Fruit fly (Drosophila melanogaster) whole organism, pupa: ENCODE results near the gene CG13251.

Source experiments
- CG10348 ChIP-seq: fragments of 200-800 bp; sonication (Bioruptor generic); IDR thresholded peaks from 2 replicates; pipeline ENCODE4 v1.3.6; 2022; ENCODE audit warnings: missing biosample characterization, missing genetic modification characterization
- CG12605 ChIP-seq: fragments of 200-800 bp; sonication (Bioruptor generic); IDR thresholded peaks from 2 replicates; pipeline ENCODE4 v1.3.6; 2022; ENCODE audit warnings: missing biosample characterization, missing genetic modification characterization
- CG13204 ChIP-seq: fragments of 200-800 bp; sonication (Bioruptor generic); optimal IDR thresholded peaks from 2 replicates; lab custom pipeline; 2018; ENCODE audit warnings: missing biosample characterization, mild to moderate bottlenecking, missing genetic modification characterization, moderate library complexity
- CG14655 ChIP-seq: fragments of 200-800 bp; sonication (Bioruptor generic); optimal IDR thresholded peaks from 3 replicates; lab custom pipeline; 2017; ENCODE audit warnings: mild to moderate bottlenecking, missing biosample characterization, missing genetic modification reagents, missing genetic modification characterization
- CG15710 ChIP-seq: fragments of 200-800 bp; sonication (Bioruptor generic); optimal IDR thresholded peaks from 2 replicates; lab custom pipeline; 2018; ENCODE audit warnings: missing biosample characterization, mild to moderate bottlenecking, missing genetic modification characterization, moderate library complexity
- CG17806 ChIP-seq: fragments of 200-800 bp; sonication (Bioruptor generic); optimal IDR thresholded peaks from 2 replicates; lab custom pipeline; 2018; ENCODE audit warnings: missing biosample characterization, mild to moderate bottlenecking, missing genetic modification characterization, moderate library complexity
- CG32121 ChIP-seq: fragments of 200-800 bp; sonication (Bioruptor generic); IDR thresholded peaks from 2 replicates; pipeline ENCODE4 v1.3.6; 2022; ENCODE audit warnings: missing biosample characterization, missing genetic modification characterization
- CG34367 ChIP-seq: fragments of 200-800 bp; sonication (Bioruptor generic); optimal IDR thresholded peaks from 2 replicates; lab custom pipeline; 2018; ENCODE audit warnings: missing biosample characterization, mild to moderate bottlenecking, missing genetic modification characterization
- CG4496 ChIP-seq: fragments of 200-800 bp; sonication (Bioruptor generic); IDR thresholded peaks from 3 replicates; pipeline ENCODE4 v1.3.6; 2022; ENCODE audit warnings: missing biosample characterization, missing genetic modification characterization
- CG8159 ChIP-seq: fragments of 200-800 bp; sonication (Bioruptor generic); optimal IDR thresholded peaks from 3 replicates; lab custom pipeline; 2018; ENCODE audit warnings: missing biosample characterization, mild to moderate bottlenecking, missing genetic modification characterization, moderate library complexity
- CG8301 ChIP-seq: fragments of 200-800 bp; sonication (Bioruptor generic); optimal IDR thresholded peaks from 2 replicates; lab custom pipeline; 2018; ENCODE audit warnings: missing biosample characterization, mild to moderate bottlenecking, missing genetic modification characterization
- CG9948 ChIP-seq: fragments of 200-800 bp; sonication (Bioruptor generic); optimal IDR thresholded peaks from 2 replicates; lab custom pipeline; 2018; ENCODE audit warnings: missing biosample characterization, mild to moderate bottlenecking, missing genetic modification characterization, moderate library complexity
- D1 ChIP-seq: fragments of 200-800 bp; sonication (Bioruptor generic); optimal IDR thresholded peaks from 2 replicates; lab custom pipeline; 2018; ENCODE audit warnings: missing biosample characterization, mild to moderate bottlenecking, missing genetic modification characterization, moderate library complexity
- EcR ChIP-seq: fragments of 200-800 bp; sonication (Bioruptor generic); optimal IDR thresholded peaks from 3 replicates; lab custom pipeline; 2019; ENCODE audit warnings: missing biosample characterization, missing genetic modification characterization, mild to moderate bottlenecking, moderate library complexity, missing genetic modification reagents
- Ets98B ChIP-seq: fragments of 200-800 bp; sonication (Bioruptor generic); IDR thresholded peaks from 2 replicates; pipeline ENCODE4 v1.3.6; 2022; ENCODE audit warnings: missing biosample characterization, missing genetic modification characterization
- Pif1A ChIP-seq: fragments of 200-800 bp; sonication (Bioruptor generic); optimal IDR thresholded peaks from 3 replicates; lab custom pipeline; 2016; ENCODE audit warnings: missing biosample characterization, missing genetic modification characterization
- Pif1B ChIP-seq: fragments of 200-800 bp; sonication (Bioruptor generic); optimal IDR thresholded peaks from 3 replicates; lab custom pipeline; 2016; ENCODE audit warnings: missing biosample characterization, missing genetic modification characterization
- Snoo ChIP-seq: fragments of 200-800 bp; sonication (Bioruptor generic); optimal IDR thresholded peaks from 3 replicates; lab custom pipeline; 2017; ENCODE audit warnings: missing biosample characterization, mild to moderate bottlenecking, missing genetic modification characterization, inconsistent platforms
- fd96Ca ChIP-seq: fragments of 200-800 bp; sonication (Bioruptor generic); IDR thresholded peaks from 3 replicates; pipeline ENCODE4 v1.3.6; 2022; ENCODE audit warnings: missing biosample characterization, missing genetic modification characterization
- gl ChIP-seq: fragments of 200-800 bp; sonication (Bioruptor generic); optimal IDR thresholded peaks from 2 replicates; lab custom pipeline; 2018; ENCODE audit warnings: missing biosample characterization, mild to moderate bottlenecking, missing genetic modification characterization
- rn ChIP-seq: fragments of 200-800 bp; sonication (Bioruptor generic); IDR thresholded peaks from 2 replicates; pipeline ENCODE4 v1.3.6; 2022; ENCODE audit warnings: missing biosample characterization, missing genetic modification characterization

CG13251 gene

DNA sequence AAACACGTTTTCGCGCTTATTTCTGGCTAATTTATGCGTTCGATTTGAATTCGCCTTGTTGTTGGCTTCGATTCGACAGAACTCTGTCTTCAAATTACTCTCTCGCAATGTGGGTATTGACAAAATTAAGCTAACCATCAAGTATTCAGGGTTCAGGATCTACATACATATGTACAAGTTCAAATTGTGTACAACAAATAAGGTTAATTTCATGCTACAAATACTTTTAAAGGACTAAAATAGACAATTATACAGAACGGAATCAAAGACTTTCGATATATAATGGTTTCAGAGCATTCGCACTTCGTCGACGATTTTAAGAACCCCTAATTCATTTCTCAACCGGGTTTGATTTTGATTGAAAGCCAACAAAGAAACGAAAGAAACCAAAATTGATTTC, 12.4 kb upstream of the CG13251 start:
- TF ChIP-seq CG8159 (tag; lab: Kevin White, UChicago) = no peak
- no peak for TF ChIP-seq CG8301 (tag; lab: Kevin White, UChicago)
- TF ChIP-seq CG10348 (GFP tag; lab: Robert Waterston, UW) = no peak
- TF ChIP-seq Ets98B (GFP tag; lab: Robert Waterston, UW) = no peak
- TF ChIP-seq CG32121 = no peak
- TF ChIP-seq Pif1A (GFP tag; lab: Kevin White, UChicago) = no peak
- no peak for TF ChIP-seq D1
- TF ChIP-seq EcR (GFP tag; lab: Kevin White, UChicago) = no peak
- no peak for TF ChIP-seq CG34367 (tag; lab: Kevin White, UChicago)
- no peak for TF ChIP-seq Pif1B (GFP tag; lab: Kevin White, UChicago)
- TF ChIP-seq CG17806 (tag; lab: Kevin White, UChicago) = no peak
- TF ChIP-seq CG9948 (tag; lab: Kevin White, UChicago) = no peak
- TF ChIP-seq rn (GFP tag; lab: Robert Waterston, UW) = no peak
- TF ChIP-seq CG4496 (GFP tag; lab: Robert Waterston, UW) = no peak
- TF ChIP-seq fd96Ca = no peak
- no peak for TF ChIP-seq CG14655 (GFP tag; lab: Kevin White, UChicago)

DNA sequence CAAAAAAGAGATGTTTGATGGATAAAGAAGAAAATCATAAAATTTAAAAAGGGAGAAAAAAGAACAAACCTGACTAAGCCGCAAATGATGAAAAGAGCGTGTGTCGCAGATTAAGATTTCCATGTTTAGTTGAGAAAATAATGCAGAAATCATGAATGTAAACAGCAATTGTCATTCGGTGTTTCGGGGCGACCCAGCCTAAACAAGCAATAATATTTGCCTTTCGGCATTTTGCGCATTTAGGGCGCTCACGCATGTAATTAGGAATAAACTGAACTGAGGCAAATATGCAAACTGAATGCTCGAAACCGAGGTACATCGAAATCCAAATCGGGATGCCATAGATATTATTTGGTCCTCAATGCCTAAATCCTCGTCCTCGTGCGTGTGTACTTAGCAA, 7.8 kb upstream of the CG13251 start:
- TF ChIP-seq CG8159 (tag; lab: Kevin White, UChicago) (no peak), CG32121 (no peak), Pif1B (GFP tag; lab: Kevin White, UChicago) (no peak), CG15710 (tag; lab: Kevin White, UChicago) (no peak), fd96Ca (no peak), Pif1A (GFP tag; lab: Kevin White, UChicago) (no peak), Ets98B (GFP tag; lab: Robert Waterston, UW) (no peak), CG12605 (GFP tag; lab: Robert Waterston, UW) (no peak), CG9948 (tag; lab: Kevin White, UChicago) (no peak), gl (no peak), CG17806 (tag; lab: Kevin White, UChicago) (no peak), D1 (no peak), CG34367 (tag; lab: Kevin White, UChicago) (no peak), rn (GFP tag; lab: Robert Waterston, UW) (no peak)

DNA sequence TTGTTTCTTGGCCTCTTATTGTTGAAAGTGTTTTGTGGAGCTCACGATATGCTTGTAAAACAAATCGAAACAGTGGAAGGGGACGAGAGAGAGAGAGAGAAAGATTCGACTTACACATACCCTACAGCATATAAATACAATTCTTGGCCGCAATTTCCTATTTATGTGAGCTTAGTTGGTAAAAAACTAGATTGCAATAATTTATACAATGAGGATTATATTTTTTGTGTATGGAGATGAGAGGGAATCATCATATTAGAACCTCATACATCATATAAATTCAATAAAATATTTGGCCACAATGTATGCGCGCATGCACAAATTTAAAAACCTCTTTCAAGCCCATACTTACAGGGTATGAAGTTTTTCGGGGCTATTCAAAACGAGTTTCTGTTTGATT, 6.4 kb upstream of the CG13251 start:
- TF ChIP-seq Ets98B (GFP tag; lab: Robert Waterston, UW) (no peak), CG12605 (GFP tag; lab: Robert Waterston, UW) (no peak), CG13204 (GFP tag; lab: Kevin White, UChicago) (no peak), EcR (GFP tag; lab: Kevin White, UChicago) (no peak), CG8301 (tag; lab: Kevin White, UChicago) (no peak), CG9948 (tag; lab: Kevin White, UChicago) (no peak), CG8159 (tag; lab: Kevin White, UChicago) (no peak), Snoo (tag; lab: Kevin White, UChicago) (peak; percentile 4), CG10348 (GFP tag; lab: Robert Waterston, UW) (no peak), Pif1A (GFP tag; lab: Kevin White, UChicago) (peak; percentile 15), rn (GFP tag; lab: Robert Waterston, UW) (no peak)

DNA sequence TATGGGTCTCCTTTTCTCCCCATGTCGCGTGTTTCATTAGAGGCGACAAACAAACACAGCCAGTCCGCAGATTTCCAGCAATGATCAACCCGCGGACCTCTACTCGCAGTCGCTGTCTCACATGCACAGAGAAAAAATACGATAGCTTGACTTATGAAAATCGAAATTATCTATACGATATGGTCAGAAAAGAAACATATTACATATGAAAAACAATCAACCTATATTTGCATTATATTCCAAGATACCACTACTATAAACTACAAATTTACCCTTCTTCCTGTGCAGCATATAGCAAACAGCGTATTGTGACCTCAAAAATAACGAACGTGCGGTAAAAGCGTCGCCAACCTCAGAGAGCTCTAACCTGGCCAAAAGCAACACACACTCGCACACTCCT, 5.2 kb upstream of the CG13251 start:
- TF ChIP-seq EcR (GFP tag; lab: Kevin White, UChicago) = no peak
- TF ChIP-seq Snoo (tag; lab: Kevin White, UChicago) = no peak
- TF ChIP-seq CG32121 = no peak
- TF ChIP-seq CG12605 (GFP tag; lab: Robert Waterston, UW) = no peak
- no peak for TF ChIP-seq CG13204 (GFP tag; lab: Kevin White, UChicago)
- TF ChIP-seq gl = no peak
- peak; percentile 26 for TF ChIP-seq CG17806 (tag; lab: Kevin White, UChicago)
- no peak for TF ChIP-seq rn (GFP tag; lab: Robert Waterston, UW)
- no peak for TF ChIP-seq CG8301 (tag; lab: Kevin White, UChicago)
- no peak for TF ChIP-seq Pif1B (GFP tag; lab: Kevin White, UChicago)
- TF ChIP-seq D1 = no peak
- TF ChIP-seq CG34367 (tag; lab: Kevin White, UChicago) = no peak
- TF ChIP-seq CG8159 (tag; lab: Kevin White, UChicago) = no peak
- no peak for TF ChIP-seq CG15710 (tag; lab: Kevin White, UChicago)
- TF ChIP-seq Pif1A (GFP tag; lab: Kevin White, UChicago) = no peak
- peak; percentile 61; the same call in 1 of the 3 replicates for TF ChIP-seq CG4496 (GFP tag; lab: Robert Waterston, UW)
- 0 out of 3 replicates have a peak, but pooled peaks have one; percentile 31 for TF ChIP-seq fd96Ca
- TF ChIP-seq CG9948 (tag; lab: Kevin White, UChicago) = no peak

DNA sequence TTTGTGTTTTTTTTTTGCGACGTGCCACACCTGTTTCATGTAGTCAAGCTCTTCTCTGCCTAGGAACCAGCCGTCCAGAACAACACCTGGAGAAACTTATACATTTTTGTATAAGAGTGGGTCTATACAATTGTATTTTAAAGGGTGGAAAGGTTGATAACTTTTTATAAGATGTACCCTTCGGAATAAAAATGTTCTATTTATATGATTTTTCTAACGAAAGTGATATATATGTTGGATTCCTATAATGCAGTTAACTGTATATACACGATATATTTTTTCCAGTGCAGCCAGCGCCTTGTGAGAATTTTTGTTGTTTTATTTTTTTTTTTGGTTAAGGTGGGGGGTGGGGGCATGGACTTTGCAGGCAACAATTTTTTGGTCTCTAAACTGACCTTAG, 4.7 kb upstream of the CG13251 start:
- TF ChIP-seq CG17806 (tag; lab: Kevin White, UChicago) (peak; percentile 85), CG8301 (tag; lab: Kevin White, UChicago) (peak; percentile 73), CG9948 (tag; lab: Kevin White, UChicago) (peak; percentile 79), CG8159 (tag; lab: Kevin White, UChicago) (peak; percentile 87), CG34367 (tag; lab: Kevin White, UChicago) (peak; percentile 71), Pif1B (GFP tag; lab: Kevin White, UChicago) (peak; percentile 60), gl (peak; percentile 71), Ets98B (GFP tag; lab: Robert Waterston, UW) (peak; percentile 14; the same call in 1 of the 2 replicates), CG32121 (no peak), CG13204 (GFP tag; lab: Kevin White, UChicago) (peak; percentile 77), rn (GFP tag; lab: Robert Waterston, UW) (0 out of 2 replicates have a peak, but pooled peaks have one; percentile 13), CG14655 (GFP tag; lab: Kevin White, UChicago) (peak; percentile 70), EcR (GFP tag; lab: Kevin White, UChicago) (peak; percentile 14), CG10348 (GFP tag; lab: Robert Waterston, UW) (no peak), CG4496 (GFP tag; lab: Robert Waterston, UW) (peak; percentile 59; the same call in 1 of the 3 replicates), Snoo (tag; lab: Kevin White, UChicago) (no peak), D1 (peak; percentile 54), CG12605 (GFP tag; lab: Robert Waterston, UW) (0 out of 2 replicates have a peak, but pooled peaks have one; percentile 45), fd96Ca (no peak), Pif1A (GFP tag; lab: Kevin White, UChicago) (peak; percentile 76), CG15710 (tag; lab: Kevin White, UChicago) (peak; percentile 80)
- TF ChIP-seq, all 21 proteins: peak for 17
